Worm (Caenorhabditis elegans) whole organism, early embryonic: ENCODE results near the gene C09G9.1.

Experiments
- B0310.2 ChIP-seq: sonication (generic microtip); optimal IDR thresholded peaks from 2 replicates; lab custom pipeline; 2016; ENCODE audit warnings: mild to moderate bottlenecking, missing genetic modification characterization, missing compliant biosample characterization
- F13C5.2 ChIP-seq: sonication (generic microtip); optimal IDR thresholded peaks from 2 replicates; lab custom pipeline; 2017; ENCODE audit warnings: mild to moderate bottlenecking, missing genetic modification characterization, inconsistent platforms, missing compliant biosample characterization
- ama-1 ChIP-seq: fragments of 150-350 bp; optimal IDR thresholded peaks from 2 replicates; lab custom pipeline; 2014
- ceh-13 ChIP-seq: fragments of 200-800 bp; sonication (Bioruptor generic); optimal IDR thresholded peaks from 2 replicates; lab custom pipeline; 2018; ENCODE audit warnings: mild to moderate bottlenecking, missing genetic modification characterization, missing compliant biosample characterization
- flt-1 ChIP-seq: fragments of 200-800 bp; sonication (Bioruptor generic); IDR thresholded peaks from 2 replicates; pipeline ENCODE4 v1.3.6; 2022; ENCODE audit warnings: missing genetic modification characterization, missing compliant biosample characterization
- hmg-4 ChIP-seq: fragments of 200-800 bp; sonication (Bioruptor generic); optimal IDR thresholded peaks from 2 replicates; lab custom pipeline; 2018; ENCODE audit warnings: mild to moderate bottlenecking, missing genetic modification characterization, missing compliant biosample characterization
- tra-4 ChIP-seq: sonication (generic microtip); optimal IDR thresholded peaks from 2 replicates; lab custom pipeline; 2017; ENCODE audit warnings: missing genetic modification characterization, missing compliant biosample characterization

ce11 chrIV:8844457-8844856 is 20.8 kb downstream of the C09G9.1 start, which contains the start of gene T11B7.2:
- no peak for TF ChIP-seq ama-1 (lab: Kevin White, UChicago)
- TF ChIP-seq ceh-13 (GFP tag; lab: Kevin White, UChicago), result no peak
- TF ChIP-seq hmg-4 (GFP tag; lab: Kevin White, UChicago), result no peak
- no peak for TF ChIP-seq B0310.2 (tag; lab: Kevin White, UChicago)
- no peak for TF ChIP-seq tra-4 (tag; lab: Kevin White, UChicago)
- TF ChIP-seq F13C5.2 (tag; lab: Kevin White, UChicago), result no peak
- TF ChIP-seq flt-1 (GFP tag; lab: Robert Waterston, UW), result no peak
